Fruit fly (Drosophila melanogaster): ENCODE measurements around the gene CG14082.
A peak's percentile ranks its signal among the peaks of the same experiment; 100 is the strongest.

Gene CG14082

DNA sequence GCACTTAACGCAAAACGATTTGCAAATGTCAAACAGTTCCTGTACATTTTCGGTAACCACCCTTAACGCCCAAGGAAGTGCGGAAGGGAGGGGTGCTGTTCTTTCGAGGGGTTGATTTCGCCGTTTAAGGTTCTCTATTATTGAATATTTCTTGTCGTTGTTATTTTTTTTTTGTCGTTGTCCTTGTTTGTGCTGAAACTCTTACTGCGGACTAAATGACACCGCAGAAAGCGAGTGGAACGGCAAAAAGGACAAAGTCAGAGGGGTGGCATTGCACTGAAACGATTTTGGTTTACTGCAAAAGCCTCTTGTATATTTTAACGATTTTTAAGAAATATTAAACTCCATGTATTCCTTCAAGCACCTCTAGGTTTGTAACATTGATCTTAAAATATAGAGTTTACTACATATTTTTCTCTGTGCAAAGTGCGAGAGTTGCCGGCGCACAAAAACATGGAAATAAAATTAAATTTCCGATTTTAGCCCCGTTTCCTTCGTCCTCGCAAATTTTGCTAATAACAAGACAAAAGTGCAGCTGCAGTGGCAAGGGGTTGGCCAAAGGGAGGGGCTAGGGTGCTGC is 13.3 kb upstream of the CG14082 start:
- TF ChIP-seq CG17801 (GFP tag; optimal IDR thresholded peaks at IDR 0.05; ENCODE audit: partially characterized antibody): no peak

DNA sequence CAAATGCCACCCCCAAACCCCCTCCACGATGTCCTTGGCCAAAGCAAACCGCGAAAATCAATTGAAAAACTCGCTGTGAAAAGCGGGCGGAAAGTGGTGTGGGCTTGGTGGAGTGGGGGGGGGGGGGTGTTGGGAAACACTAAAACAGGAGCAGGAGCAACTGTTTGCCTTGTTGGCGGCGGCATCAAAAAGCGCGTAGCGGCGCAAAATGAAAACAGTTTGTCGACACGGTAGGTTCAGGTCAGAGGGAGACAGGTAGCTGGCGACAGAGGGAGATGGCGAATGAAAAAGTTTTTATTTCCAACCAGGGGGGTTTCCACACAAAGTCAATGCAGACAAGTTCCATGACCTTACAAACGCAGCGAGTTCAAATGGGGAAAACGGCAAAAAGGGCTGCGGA is 12.2 kb upstream of the CG14082 start:
- TF ChIP-seq CG17801 (GFP tag; optimal IDR thresholded peaks at IDR 0.05; ENCODE audit: partially characterized antibody): no peak

DNA sequence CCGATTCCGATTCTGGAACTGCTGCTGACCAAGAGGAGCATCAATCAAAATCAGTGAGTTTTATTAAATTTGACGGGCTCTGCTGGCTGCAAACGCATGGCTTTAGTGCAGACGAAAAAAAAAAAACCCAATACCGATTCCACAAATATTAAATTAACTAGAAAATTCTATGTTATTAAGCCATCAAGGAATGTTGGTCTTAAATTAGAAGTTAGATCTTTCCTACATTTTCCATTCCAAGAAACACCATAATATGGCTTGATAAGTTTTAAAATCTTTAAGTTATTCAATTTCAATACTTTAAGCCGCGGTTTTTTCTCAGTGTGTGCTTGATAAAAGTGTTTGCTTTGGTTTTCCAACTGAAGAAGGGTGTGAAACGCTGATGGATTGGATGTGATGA is 8.4 kb upstream of the CG14082 start:
- TF ChIP-seq CG17801 (GFP tag; optimal IDR thresholded peaks at IDR 0.05; ENCODE audit: partially characterized antibody): no peak

DNA sequence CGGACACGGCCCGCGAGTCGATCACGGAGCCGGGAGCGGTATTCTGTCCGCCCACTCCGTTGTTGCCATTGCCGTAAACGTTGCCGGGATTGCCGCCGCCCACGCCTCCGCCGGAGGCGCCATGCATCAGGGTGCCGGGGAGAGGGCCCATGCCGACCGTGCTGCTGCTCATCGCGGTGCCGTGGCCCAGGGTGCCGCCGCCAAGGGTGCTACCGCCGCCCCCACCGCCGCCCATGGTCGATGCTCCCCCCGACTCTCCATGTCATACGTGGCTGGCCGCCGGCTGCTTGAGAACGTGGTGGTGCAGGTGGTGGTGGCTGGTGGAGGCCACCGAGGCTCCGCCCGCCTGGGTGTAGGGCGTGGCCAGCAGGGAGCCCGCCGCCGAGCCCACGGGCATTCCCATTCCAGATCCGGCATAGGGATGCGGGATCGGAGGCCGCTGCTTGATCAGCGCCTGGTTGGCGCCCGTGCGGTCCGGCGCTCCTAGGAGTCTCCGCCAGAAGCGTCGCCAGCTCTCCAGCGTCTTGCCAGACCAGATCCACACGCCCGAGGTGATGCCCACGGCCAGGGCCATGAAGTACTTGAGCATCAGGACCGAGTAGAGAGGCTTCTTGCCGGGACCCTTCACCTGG is 5.3 kb upstream of the CG14082 start:
- no peak for TF ChIP-seq CG17801 (GFP tag; optimal IDR thresholded peaks at IDR 0.05; ENCODE audit: partially characterized antibody)

DNA sequence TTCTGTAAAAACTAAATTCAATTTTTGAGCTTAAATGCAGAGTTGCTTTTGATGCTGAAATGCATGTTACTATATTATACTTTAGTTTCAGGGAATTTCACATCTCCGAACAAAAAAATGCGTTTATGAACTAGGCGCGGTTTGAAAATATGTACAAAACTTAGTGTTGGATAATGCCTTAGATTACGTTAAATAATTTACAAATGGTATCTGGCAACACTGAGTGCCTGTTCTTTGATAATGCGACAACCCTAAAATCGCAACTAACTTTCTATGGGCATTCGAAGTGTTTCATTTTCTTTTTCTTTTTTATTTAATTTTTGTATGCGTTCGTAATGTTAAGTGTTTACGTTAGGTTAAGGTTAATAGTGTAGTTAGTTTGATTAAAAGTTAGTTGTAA is 3.8 kb upstream of the CG14082 start:
- TF ChIP-seq CG17801 (GFP tag; optimal IDR thresholded peaks at IDR 0.05; ENCODE audit: partially characterized antibody): no peak

DNA sequence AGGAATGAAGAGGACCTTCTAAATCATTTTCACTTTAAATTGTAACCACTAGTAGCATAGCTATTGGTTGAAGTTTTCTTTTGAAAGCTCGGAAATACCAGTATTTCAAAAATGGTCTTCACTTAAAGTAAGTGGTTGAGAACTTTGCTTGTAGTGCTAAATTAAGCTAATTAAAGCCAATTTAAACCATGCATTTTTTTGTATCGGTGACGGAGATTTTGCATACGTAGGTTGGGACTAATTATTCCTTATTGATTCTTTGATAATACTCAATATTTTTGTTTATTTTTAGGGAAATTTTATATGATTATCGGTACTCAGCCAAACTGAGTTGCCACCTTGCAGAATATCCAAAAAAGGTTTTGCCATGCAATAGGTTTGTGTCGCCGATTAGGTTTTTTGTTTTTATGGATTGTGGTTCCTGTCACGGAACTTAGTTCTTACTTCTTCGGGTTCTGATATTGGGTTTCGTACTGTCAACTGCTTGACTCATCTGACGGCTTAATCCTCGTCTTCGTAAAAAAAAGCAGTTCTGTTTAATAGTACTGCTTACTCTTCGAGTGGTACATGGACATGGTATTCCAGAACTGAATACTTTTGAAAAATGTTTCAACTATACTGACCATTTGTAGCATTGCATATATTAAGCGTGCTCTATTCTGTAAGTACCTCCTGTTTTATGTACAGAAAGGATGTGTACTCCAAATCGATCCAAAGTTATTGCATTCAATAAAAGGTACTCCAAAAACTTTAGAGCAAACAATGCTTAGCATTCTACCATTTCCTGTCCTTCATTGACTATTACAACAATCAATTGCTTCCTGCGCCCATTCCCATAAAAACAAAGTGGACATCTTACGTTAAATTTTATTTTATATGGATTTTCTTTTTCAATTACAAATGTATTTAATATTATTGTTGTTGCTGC is 1.6 kb upstream of the CG14082 start:
- no peak for TF ChIP-seq CG17801 (GFP tag; optimal IDR thresholded peaks at IDR 0.05; ENCODE audit: partially characterized antibody)

DNA sequence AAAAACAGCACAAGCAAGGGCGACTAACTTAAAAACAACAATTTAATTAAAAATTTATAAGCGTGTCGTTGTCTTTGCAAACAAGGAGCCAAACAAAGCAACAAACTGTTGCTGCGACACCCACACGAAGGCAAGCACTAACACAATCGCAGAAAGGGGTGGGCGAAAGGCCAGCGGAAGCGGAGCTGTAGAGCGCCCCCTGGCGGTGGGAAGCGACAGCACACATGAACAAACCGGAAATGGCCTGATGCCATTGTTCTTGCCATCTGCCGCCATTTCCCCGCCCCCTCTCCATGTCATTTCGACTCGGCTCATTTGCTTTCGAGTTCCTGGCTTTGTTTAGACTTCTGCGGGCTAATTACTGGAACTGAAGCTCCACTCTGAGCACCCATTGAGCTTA is 6.2 kb downstream of the CG14082 start:
- TF ChIP-seq CG17801 (GFP tag; optimal IDR thresholded peaks at IDR 0.05; ENCODE audit: partially characterized antibody): no peak

DNA sequence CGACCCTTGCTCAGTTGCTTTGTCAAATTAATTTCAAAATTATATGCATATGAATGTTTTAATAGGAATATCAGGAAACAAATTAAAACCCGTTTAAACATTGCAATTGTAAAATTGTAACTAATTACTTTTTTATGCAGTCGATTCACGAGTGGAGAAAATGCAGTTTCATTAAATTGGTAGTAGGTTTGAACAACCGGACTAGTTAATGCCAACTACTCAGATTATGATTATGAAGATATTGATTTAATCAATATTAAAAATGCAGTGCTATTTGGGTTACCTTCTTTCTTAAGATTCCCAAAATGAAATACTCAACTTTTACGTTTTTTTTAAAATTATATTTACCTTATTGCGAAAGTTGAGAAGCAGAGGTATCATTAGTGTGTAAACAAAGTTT is 9.2 kb downstream of the CG14082 start, which contains the start of gene Spn75F:
TSS of gene Spn75F (minus strand) at position 101 of the 400 bp plus-strand sequence.
- no peak for TF ChIP-seq CG17801 (GFP tag; optimal IDR thresholded peaks at IDR 0.05; ENCODE audit: partially characterized antibody)

DNA sequence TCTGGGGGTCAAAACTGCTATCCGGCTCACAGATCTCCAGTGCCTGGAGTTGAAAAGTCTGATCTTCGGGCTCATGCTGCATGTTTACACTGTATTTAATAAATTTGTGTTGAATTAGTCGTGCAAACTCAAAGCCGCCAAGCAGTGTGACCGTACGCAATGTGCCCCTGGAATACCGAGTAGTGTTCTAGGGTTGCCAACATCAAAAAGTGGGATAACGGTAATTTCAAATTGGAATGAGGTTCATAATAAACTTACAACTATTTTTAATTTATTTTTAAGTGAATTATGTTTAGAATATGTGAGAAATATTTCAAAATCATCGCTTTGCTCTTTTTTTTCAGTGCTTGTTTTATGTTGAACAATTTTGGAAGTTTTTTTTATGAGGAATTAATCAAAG is 38.6 kb downstream of the CG14082 start, which contains the start of gene Gem2:
TSS of gene Gem2 (minus strand) at position 176 of the 400 bp plus-strand sequence.
- TF ChIP-seq CG17801 (GFP tag; optimal IDR thresholded peaks at IDR 0.05; ENCODE audit: partially characterized antibody): no peak

DNA sequence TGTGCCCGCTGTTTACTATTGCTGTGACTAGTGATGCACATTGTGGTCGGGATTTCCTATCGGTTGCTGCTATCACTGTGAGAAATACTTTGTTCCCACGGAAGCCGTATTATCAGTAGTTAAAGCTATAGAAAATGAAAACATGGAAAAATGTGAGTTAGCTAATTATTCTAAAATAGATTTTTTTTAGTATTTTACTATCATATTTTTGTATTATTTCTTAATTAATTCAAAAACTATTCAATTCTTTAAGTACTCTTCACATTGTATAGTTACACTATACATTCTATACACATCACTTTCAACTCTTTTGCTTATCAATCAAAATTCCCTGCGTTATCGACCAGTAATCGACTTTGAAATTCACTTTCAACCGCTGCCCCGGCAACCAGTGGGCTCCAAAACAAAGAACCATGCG is 41.1 kb downstream of the CG14082 start, which contains the start of the genes Naxd and CG14079:
TSS of gene Naxd (minus strand) at position 45 of the 418 bp plus-strand sequence.
TSS of gene CG14079 (plus strand) at position 335 of the 418 bp plus-strand sequence.
- peak; percentile 90 for TF ChIP-seq CG17801 (GFP tag; optimal IDR thresholded peaks at IDR 0.05; ENCODE audit: partially characterized antibody)

DNA sequence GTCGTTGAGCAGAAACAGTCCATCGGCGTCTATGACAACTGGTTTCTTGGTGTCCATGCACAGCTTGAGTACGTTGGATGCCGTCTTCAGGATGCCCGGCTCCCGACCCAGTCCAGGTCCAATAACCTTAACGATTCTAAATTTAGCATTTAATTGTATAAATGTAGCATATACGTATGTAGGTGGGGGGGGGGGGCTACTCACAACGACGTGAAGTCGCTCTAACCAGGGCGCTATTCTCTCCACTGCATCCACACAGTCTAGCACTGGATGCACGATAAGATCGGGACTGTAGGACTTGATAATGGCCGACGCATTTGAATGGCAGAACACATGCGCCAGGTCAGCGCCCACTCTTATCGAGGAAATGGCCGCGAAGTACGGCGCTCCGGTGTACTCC is 41.7 kb downstream of the CG14082 start:
- TF ChIP-seq CG17801 (GFP tag; optimal IDR thresholded peaks at IDR 0.05; ENCODE audit: partially characterized antibody): no peak

DNA sequence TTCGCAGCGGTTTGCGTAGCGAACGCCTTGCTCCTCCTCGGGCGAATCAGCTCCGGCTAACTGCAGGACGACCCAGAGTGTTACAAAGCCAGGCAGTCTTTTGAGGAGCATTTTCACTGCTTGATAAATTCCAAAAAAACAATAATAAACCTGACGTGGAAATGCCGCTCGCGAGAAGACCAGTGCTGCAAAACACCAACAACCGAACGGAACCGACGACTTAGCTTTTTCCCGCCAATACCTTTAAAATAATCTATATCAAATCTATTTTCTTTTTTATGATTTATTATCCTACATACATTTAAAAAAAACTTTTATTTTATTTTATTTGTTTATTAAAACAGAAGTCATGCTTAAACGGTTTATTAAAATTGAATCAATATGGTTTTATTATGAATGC is 42.7 kb downstream of the CG14082 start, which contains the start of gene CNPYb:
TSS of gene CNPYb (minus strand) at position 186 of the 400 bp plus-strand sequence.
- no peak for TF ChIP-seq CG17801 (GFP tag; optimal IDR thresholded peaks at IDR 0.05; ENCODE audit: partially characterized antibody)

DNA sequence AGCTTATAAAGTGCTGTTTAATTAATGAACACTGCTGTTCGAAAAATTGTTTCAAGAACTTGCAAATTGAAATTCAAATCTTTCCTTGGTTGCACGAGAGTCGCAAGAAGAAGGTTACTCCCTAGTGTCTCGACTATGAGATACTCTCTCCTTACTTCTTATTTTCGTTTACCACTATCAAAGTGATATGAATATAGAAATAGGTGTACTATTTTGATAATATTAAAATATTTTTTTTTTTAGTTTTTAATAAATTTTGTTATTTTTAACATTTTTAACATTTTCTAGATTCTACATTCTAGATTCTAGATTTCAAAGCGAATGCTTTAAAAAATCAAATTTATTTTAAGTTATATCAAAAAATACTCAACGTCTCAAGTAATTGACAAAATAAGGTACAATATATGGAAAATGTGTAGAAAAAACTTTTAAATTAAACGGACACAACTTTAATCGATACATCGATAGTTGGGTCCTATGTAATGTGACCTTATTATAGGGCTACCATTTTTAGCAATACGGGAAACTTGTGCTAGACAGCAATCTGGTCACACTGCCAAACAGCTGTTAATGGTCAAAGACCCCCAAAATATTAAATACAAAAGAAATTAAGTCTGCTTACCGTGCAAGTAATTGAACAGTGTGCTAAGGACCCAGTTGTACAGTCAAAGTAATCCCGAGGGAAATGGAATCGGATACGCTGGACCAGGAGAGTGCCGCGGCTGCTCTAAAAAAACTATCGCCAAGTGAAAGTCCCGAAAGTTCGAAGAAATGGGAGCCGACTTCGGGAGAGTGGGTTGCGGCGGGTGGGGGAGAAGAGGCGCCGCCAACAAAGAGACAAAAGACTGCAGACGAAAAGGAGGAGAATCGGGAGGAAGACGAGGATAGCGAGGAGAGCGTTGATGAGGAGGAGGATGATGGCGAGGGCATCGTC is 46.4 kb downstream of the CG14082 start, which contains the start of gene MESR6:
TSS of gene MESR6 (plus strand) at position 546 of the 934 bp plus-strand sequence.
- peak; percentile 22 for TF ChIP-seq CG17801 (GFP tag; optimal IDR thresholded peaks at IDR 0.05; ENCODE audit: partially characterized antibody)

DNA sequence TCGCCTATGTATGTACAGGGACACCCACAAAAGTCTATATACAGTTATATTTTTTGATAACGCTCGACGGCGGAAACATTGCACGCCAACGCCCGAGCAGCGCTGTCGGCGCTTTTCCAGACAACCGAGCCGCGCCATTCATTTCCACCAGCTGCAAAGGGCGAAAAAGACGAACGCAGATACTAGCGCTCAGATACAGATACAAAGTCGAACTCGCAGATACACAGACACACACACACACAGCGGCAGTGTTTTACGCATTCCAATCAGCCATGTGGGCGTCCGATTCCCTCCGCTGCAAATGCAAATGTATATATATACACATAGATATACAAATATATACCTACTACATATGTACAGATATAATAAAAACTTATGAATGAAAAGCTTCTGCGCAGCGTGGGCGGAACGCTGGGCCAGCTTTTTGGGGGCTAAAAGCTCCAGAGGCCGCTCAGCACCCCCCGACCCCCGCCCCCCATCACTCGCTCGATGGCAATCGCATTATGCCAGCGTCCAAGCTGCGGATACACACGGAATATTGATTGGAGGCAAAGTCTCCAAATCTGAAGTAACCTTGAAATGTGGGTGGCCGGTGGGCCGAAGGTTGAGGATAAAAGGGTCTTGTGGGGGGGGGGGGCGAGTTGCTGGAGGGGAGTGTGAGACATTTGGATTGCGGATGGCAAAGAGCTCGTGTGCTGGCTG is 47.2 kb downstream of the CG14082 start:
- TF ChIP-seq CG17801 (GFP tag; optimal IDR thresholded peaks at IDR 0.05; ENCODE audit: partially characterized antibody): no peak
